Fruit fly (Drosophila melanogaster): ENCODE measurements around the gene Lkr.

DNA sequence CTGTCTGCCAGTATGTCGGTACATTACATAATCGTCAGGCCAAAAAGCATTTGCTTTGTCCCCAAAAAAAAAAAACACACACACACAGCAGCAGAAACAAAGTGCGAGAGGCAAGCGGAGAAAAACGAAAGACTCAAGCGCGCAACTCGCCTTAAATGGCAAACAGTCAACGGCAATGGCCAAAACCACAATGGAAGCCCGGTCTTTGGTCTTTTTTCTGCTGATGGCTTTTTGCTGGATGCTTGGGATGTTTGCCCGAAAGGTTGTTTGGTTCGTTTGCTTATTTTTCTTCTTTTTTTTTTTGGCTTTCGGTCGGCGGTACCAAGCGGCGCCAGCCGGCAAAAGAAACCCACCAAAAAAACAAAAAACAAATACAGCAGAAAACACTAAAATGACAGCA lies 41.9 kb upstream of the Lkr start:
- TF ChIP-seq CG8478 (optimal IDR thresholded peaks at IDR 0.05) = no peak
- TF ChIP-seq usp (GFP tag; optimal IDR thresholded peaks at IDR 0.05) = no peak
- no peak for TF ChIP-seq psq (optimal IDR thresholded peaks at IDR 0.05)
- no peak for TF ChIP-seq pan (optimal IDR thresholded peaks at IDR 0.05)
- peak; percentile 9 for TF ChIP-seq Dll (optimal IDR thresholded peaks at IDR 0.05)
